Fruit fly (Drosophila melanogaster): ENCODE measurements around the gene CG4042.

Gene CG4042

dm6 chr3L:20792693-20793092 lies 21.4 kb upstream of the CG4042 start, which contains the start of gene Six4 (continued):
- peak in 1 of 2 experiments; percentile 21 for TF ChIP-seq insv (GFP tag; optimal IDR thresholded peaks at IDR 0.05)
- TF ChIP-seq CG6813 (GFP tag; optimal IDR thresholded peaks at IDR 0.05), result peak; percentile 49
- TF ChIP-seq CG10267 (tag; optimal IDR thresholded peaks at IDR 0.05), result peak; percentile 12
- peak; percentile 34 for TF ChIP-seq ac (GFP tag; optimal IDR thresholded peaks at IDR 0.05)
- TF ChIP-seq CG17328 (GFP tag; IDR thresholded peaks at IDR 0.05), result peak; percentile 41; the same call in 1 of the 2 replicates
- peak; percentile 5 for TF ChIP-seq CoRest (tag; optimal IDR thresholded peaks at IDR 0.05)
- 0 out of 2 replicates have a peak, but pooled peaks have one; percentile 20 for TF ChIP-seq onecut (GFP tag; IDR thresholded peaks at IDR 0.05)
- TF ChIP-seq Hr39 (optimal IDR thresholded peaks at IDR 0.05), result no peak
- TF ChIP-seq Doc2 (GFP tag; IDR thresholded peaks at IDR 0.05), result no peak
- peak; percentile 99 for TF ChIP-seq pfk (GFP tag; optimal IDR thresholded peaks at IDR 0.05)
- no peak for TF ChIP-seq sr (GFP tag; IDR thresholded peaks at IDR 0.05)
- peak; percentile 94 for TF ChIP-seq Nf-YC (tag; optimal IDR thresholded peaks at IDR 0.05)
- TF ChIP-seq CG13287 (GFP tag; IDR thresholded peaks at IDR 0.05; ENCODE audit: partially characterized antibody), result no peak
- 0 out of 2 replicates have a peak, but pooled peaks have one; percentile 50 for TF ChIP-seq ttk (GFP tag; IDR thresholded peaks at IDR 0.05)
- TF ChIP-seq dpn (GFP tag; optimal IDR thresholded peaks at IDR 0.05), result no peak
- peak; percentile 95 for TF ChIP-seq Nf-YB (GFP tag; optimal IDR thresholded peaks at IDR 0.05)
- no peak for TF ChIP-seq D19B (GFP tag; optimal IDR thresholded peaks at IDR 0.05)
- no peak for TF ChIP-seq sens-2 (GFP tag; IDR thresholded peaks at IDR 0.05)
- TF ChIP-seq kni (GFP tag; optimal IDR thresholded peaks at IDR 0.05), result peak; percentile 54
- TF ChIP-seq Ets65A (GFP tag), result peak; percentile 41
- no peak for TF ChIP-seq CG14050 (GFP tag; IDR thresholded peaks at IDR 0.05)
- TF ChIP-seq so (GFP tag; IDR thresholded peaks at IDR 0.05), result peak; percentile 64; the same call in 1 of the 3 replicates
- TF ChIP-seq ci (GFP tag; IDR thresholded peaks at IDR 0.05), result peak; percentile 59; the same call in 2 of the 3 replicates
- TF ChIP-seq sim (GFP tag; IDR thresholded peaks at IDR 0.05), result 0 out of 2 replicates have a peak, but pooled peaks have one; percentile 44
- TF ChIP-seq phol (tag; optimal IDR thresholded peaks at IDR 0.05), result peak; percentile 56
- TF ChIP-seq CG9727 (GFP tag; optimal IDR thresholded peaks at IDR 0.05), result peak; percentile 17
- TF ChIP-seq twi (tag; optimal IDR thresholded peaks at IDR 0.05), result peak; percentile 18
- TF ChIP-seq eve (GFP tag; optimal IDR thresholded peaks at IDR 0.05), result no peak
- peak; percentile 72 for TF ChIP-seq CG7271 (tag; optimal IDR thresholded peaks at IDR 0.05)
- no peak for TF ChIP-seq CG9437 (GFP tag; optimal IDR thresholded peaks at IDR 0.05)
- TF ChIP-seq CG30020 (tag; optimal IDR thresholded peaks at IDR 0.05), result peak; percentile 8
- TF ChIP-seq CG8924 (tag; optimal IDR thresholded peaks at IDR 0.05), result peak; percentile 40
- peak; percentile 7 for TF ChIP-seq CG4328 (GFP tag; optimal IDR thresholded peaks at IDR 0.05)
- peak; percentile 20 for TF ChIP-seq CG1233 (GFP tag; optimal IDR thresholded peaks at IDR 0.05)
- TF ChIP-seq pros (GFP tag; optimal IDR thresholded peaks at IDR 0.05), result peak; percentile 26
- TF ChIP-seq CG5953 (GFP tag; IDR thresholded peaks at IDR 0.05), result no peak
- TF ChIP-seq CG1603 (tag; optimal IDR thresholded peaks at IDR 0.05), result peak; percentile 5
- TF ChIP-seq Fer2 (tag; optimal IDR thresholded peaks at IDR 0.05), result no peak
- 0 out of 2 replicates have a peak, but pooled peaks have one; percentile 44 for TF ChIP-seq Nf-YA (GFP tag; IDR thresholded peaks at IDR 0.05)
- peak; percentile 63 for TF ChIP-seq CG33557 (GFP tag; optimal IDR thresholded peaks at IDR 0.05)
- peak; percentile 28 for TF ChIP-seq CG15696 (tag; optimal IDR thresholded peaks at IDR 0.05)
- TF ChIP-seq otp (GFP tag; IDR thresholded peaks at IDR 0.05), result 0 out of 3 replicates have a peak, but pooled peaks have one; percentile 18
- no peak for TF ChIP-seq slbo (GFP tag; IDR thresholded peaks at IDR 0.05)
- TF ChIP-seq Six4 (GFP tag; optimal IDR thresholded peaks at IDR 0.05), result peak; percentile 29
- TF ChIP-seq chm (GFP tag; IDR thresholded peaks at IDR 0.05), result peak; percentile 62
- TF ChIP-seq CG10979 (tag; optimal IDR thresholded peaks at IDR 0.05), result peak; percentile 13
- TF ChIP-seq CHES-1-like (GFP tag; optimal IDR thresholded peaks at IDR 0.05), result no peak
- TF ChIP-seq CG17612 (GFP tag; IDR thresholded peaks at IDR 0.05), result no peak
- peak; percentile 35 for TF ChIP-seq CG10431 (GFP tag; optimal IDR thresholded peaks at IDR 0.05)
- TF ChIP-seq tin (GFP tag; optimal IDR thresholded peaks at IDR 0.05), result no peak

All from whole organism, embryonic.